Fruit fly (Drosophila melanogaster): ENCODE results near the gene Dhc1.

Dhc1 gene

dm6 chr3R:9702567-9702966 lies 28.1 kb upstream of the Dhc1 start (continued):
- TF ChIP-seq ash1 (GFP tag; optimal IDR thresholded peaks at IDR 0.05), result peak; percentile 47
- peak; percentile 88 for TF ChIP-seq bcd (GFP tag; optimal IDR thresholded peaks at IDR 0.05)
- no peak for TF ChIP-seq CG7745 (tag; optimal IDR thresholded peaks at IDR 0.05)
- no peak for TF ChIP-seq CG32772 (GFP tag; IDR thresholded peaks at IDR 0.05)
- peak; percentile 88 for TF ChIP-seq CG30403 (GFP tag; optimal IDR thresholded peaks at IDR 0.05)
- TF ChIP-seq knrl (GFP tag; IDR thresholded peaks at IDR 0.05; ENCODE audit: partially characterized antibody), result no peak
- TF ChIP-seq CG9727 (GFP tag; optimal IDR thresholded peaks at IDR 0.05), result peak; percentile 86
- peak; percentile 89 for TF ChIP-seq Meics (GFP tag; optimal IDR thresholded peaks at IDR 0.05)
- peak; percentile 77 for TF ChIP-seq Gug (GFP tag; IDR thresholded peaks at IDR 0.05)
- TF ChIP-seq NC2β (GFP tag; optimal IDR thresholded peaks at IDR 0.05), result peak; percentile 71
- TF ChIP-seq HLH54F (GFP tag; optimal IDR thresholded peaks at IDR 0.05), result peak; percentile 84
- peak; percentile 46 for TF ChIP-seq btn (GFP tag; optimal IDR thresholded peaks at IDR 0.05)
- TF ChIP-seq scrt (GFP tag; optimal IDR thresholded peaks at IDR 0.05), result peak; percentile 85
- no peak for TF ChIP-seq jigr1 (GFP tag; IDR thresholded peaks at IDR 0.05)
- peak; percentile 89 for TF ChIP-seq CG18262 (tag; optimal IDR thresholded peaks at IDR 0.05)
- peak; percentile 49 for TF ChIP-seq CG4282 (GFP tag; optimal IDR thresholded peaks at IDR 0.05)
- peak; percentile 79 for TF ChIP-seq D19A (tag; optimal IDR thresholded peaks at IDR 0.05)
- TF ChIP-seq vfl (GFP tag; optimal IDR thresholded peaks at IDR 0.05), result peak; percentile 81
- no peak for TF ChIP-seq C15 (GFP tag; IDR thresholded peaks at IDR 0.05)
- TF ChIP-seq chm (GFP tag; IDR thresholded peaks at IDR 0.05), result no peak
- TF ChIP-seq Hey (tag; optimal IDR thresholded peaks at IDR 0.05), result peak; percentile 34
- TF ChIP-seq onecut (GFP tag; IDR thresholded peaks at IDR 0.05), result peak; percentile 84
- no peak for TF ChIP-seq CG6175 (GFP tag; IDR thresholded peaks at IDR 0.05)
- TF ChIP-seq D19B (GFP tag; optimal IDR thresholded peaks at IDR 0.05), result peak; percentile 79
- no peak for TF ChIP-seq CG14860 (GFP tag; IDR thresholded peaks at IDR 0.05; ENCODE audit: partially characterized antibody)
- TF ChIP-seq CG11723 (GFP tag; optimal IDR thresholded peaks at IDR 0.05), result peak; percentile 84
- no peak for TF ChIP-seq Drgx (GFP tag; IDR thresholded peaks at IDR 0.05)
- TF ChIP-seq E2f2 (GFP tag; IDR thresholded peaks at IDR 0.05), result no peak
- TF ChIP-seq row (GFP tag; IDR thresholded peaks at IDR 0.05), result no peak
- peak; percentile 73 for TF ChIP-seq ERR (GFP tag; optimal IDR thresholded peaks at IDR 0.05)
- no peak for TF ChIP-seq sim (GFP tag; IDR thresholded peaks at IDR 0.05)
- TF ChIP-seq CG2116 (GFP tag; optimal IDR thresholded peaks at IDR 0.05), result peak; percentile 66
- TF ChIP-seq CG11504 (tag; optimal IDR thresholded peaks at IDR 0.05), result peak; percentile 93
- TF ChIP-seq danr (GFP tag; IDR thresholded peaks at IDR 0.05), result no peak
- TF ChIP-seq CG10209 (GFP tag; optimal IDR thresholded peaks at IDR 0.05), result peak; percentile 92
- TF ChIP-seq CG17802 (tag; optimal IDR thresholded peaks at IDR 0.05), result peak; percentile 69
- TF ChIP-seq CG3847 (GFP tag; IDR thresholded peaks at IDR 0.05), result no peak
- peak; percentile 51 for TF ChIP-seq Fer2 (tag; optimal IDR thresholded peaks at IDR 0.05)
- TF ChIP-seq Atf-2 (GFP tag; optimal IDR thresholded peaks at IDR 0.05), result peak; percentile 84
- peak; percentile 84 for TF ChIP-seq CG10979 (tag; optimal IDR thresholded peaks at IDR 0.05)
- TF ChIP-seq Hmr (GFP tag; optimal IDR thresholded peaks at IDR 0.05), result peak; percentile 93
- TF ChIP-seq Rfx (GFP tag; IDR thresholded peaks at IDR 0.05), result no peak
- peak; percentile 79 for TF ChIP-seq Side (GFP tag; optimal IDR thresholded peaks at IDR 0.05)
- no peak for TF ChIP-seq CG14667 (GFP tag; IDR thresholded peaks at IDR 0.05)
- TF ChIP-seq Hand (GFP tag; optimal IDR thresholded peaks at IDR 0.05), result peak; percentile 73
- TF ChIP-seq exex (tag; optimal IDR thresholded peaks at IDR 0.05), result peak; percentile 65
- TF ChIP-seq CG8765 (GFP tag; IDR thresholded peaks at IDR 0.05), result no peak
- no peak for TF ChIP-seq CG11560 (tag; IDR thresholded peaks at IDR 0.05)
- peak; percentile 88 for TF ChIP-seq phol (tag; optimal IDR thresholded peaks at IDR 0.05)
- TF ChIP-seq pho (GFP tag; optimal IDR thresholded peaks at IDR 0.05), result peak; percentile 77
- peak; percentile 40 for TF ChIP-seq MESR4 (GFP tag; optimal IDR thresholded peaks at IDR 0.05)
- no peak for TF ChIP-seq Gsc (GFP tag; IDR thresholded peaks at IDR 0.05)
